Worm (Caenorhabditis elegans): ENCODE data around the gene gad-3.

DNA sequence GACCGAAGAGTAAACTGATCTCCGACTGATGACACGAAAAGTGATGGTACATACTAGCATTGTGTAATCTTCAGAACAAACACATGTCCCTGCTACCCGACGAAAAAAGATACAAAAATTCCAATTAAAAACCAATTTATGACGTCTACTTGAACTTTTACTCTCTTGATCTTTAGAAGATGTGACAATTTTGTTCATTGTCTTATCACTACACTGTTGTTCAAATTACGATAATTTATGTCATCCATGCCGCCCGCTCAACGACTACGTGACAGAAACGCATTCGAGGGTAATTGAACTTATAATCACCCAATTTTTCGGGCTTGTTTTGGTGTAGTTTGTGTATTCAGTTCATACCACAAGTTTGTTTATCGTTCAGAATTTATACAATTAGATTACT is 28.9 kb downstream of the gad-3 start:
- TF ChIP-seq ama-1 (optimal IDR thresholded peaks at IDR 0.05): no peak
- no peak for TF ChIP-seq B0310.2 (tag; optimal IDR thresholded peaks at IDR 0.05)
- TF ChIP-seq tbx-11 (GFP tag; IDR thresholded peaks at IDR 0.05): no peak
- no peak for TF ChIP-seq ets-7 (tag; optimal IDR thresholded peaks at IDR 0.05)
- TF ChIP-seq tbx-37 (GFP tag; conservative IDR thresholded peaks at IDR 0.05): no peak
- TF ChIP-seq flt-1 (GFP tag; IDR thresholded peaks at IDR 0.05): no peak
- no peak for TF ChIP-seq tra-4 (tag; optimal IDR thresholded peaks at IDR 0.05)
- no peak for TF ChIP-seq hnd-1 (tag; optimal IDR thresholded peaks at IDR 0.05)
- no peak for TF ChIP-seq pes-1 (GFP tag; IDR thresholded peaks at IDR 0.05)
- no peak for TF ChIP-seq ceh-36 (tag; optimal IDR thresholded peaks at IDR 0.05)
- no peak for TF ChIP-seq sea-1 (GFP tag; conservative IDR thresholded peaks at IDR 0.05)
- no peak for TF ChIP-seq scrt-1 (GFP tag; IDR thresholded peaks at IDR 0.05)
